Fruit fly (Drosophila melanogaster): ENCODE results near the gene CtsB.

Gene CtsB

dm6 chrX:13755152-13755557 lies 26.8 kb downstream of the CtsB start, which contains the start of gene Pdcd4 (continued):
- TF ChIP-seq gcm (GFP tag; optimal IDR thresholded peaks at IDR 0.05) = no peak
- no peak for TF ChIP-seq Neu2 (GFP tag; optimal IDR thresholded peaks at IDR 0.05; ENCODE audit: borderline replicate concordance)
- TF ChIP-seq Sox102F (GFP tag; optimal IDR thresholded peaks at IDR 0.05) = no peak
- no peak for TF ChIP-seq CG12236 (GFP tag; optimal IDR thresholded peaks at IDR 0.05)
- no peak for TF ChIP-seq kay (GFP tag; optimal IDR thresholded peaks at IDR 0.05)
- TF ChIP-seq Usf (GFP tag; optimal IDR thresholded peaks at IDR 0.05) = no peak
- no peak for TF ChIP-seq croc (GFP tag; conservative IDR thresholded peaks at IDR 0.05)
- peak; percentile 16 for TF ChIP-seq BEAF-32 (GFP tag; optimal IDR thresholded peaks at IDR 0.05)
- no peak for TF ChIP-seq usp (GFP tag; optimal IDR thresholded peaks at IDR 0.05)
- no peak for TF ChIP-seq CG11456 (GFP tag; IDR thresholded peaks at IDR 0.05)
- no peak for TF ChIP-seq CG6175 (GFP tag; IDR thresholded peaks at IDR 0.05)
- peak; percentile 26 for TF ChIP-seq CG7839 (tag; optimal IDR thresholded peaks at IDR 0.05)
- TF ChIP-seq CG11247 (GFP tag; IDR thresholded peaks at IDR 0.05) = no peak
- TF ChIP-seq CG12942 (GFP tag; optimal IDR thresholded peaks at IDR 0.05) = no peak
- TF ChIP-seq CG10321 (GFP tag; IDR thresholded peaks at IDR 0.05) = no peak
- no peak for TF ChIP-seq z (GFP tag; IDR thresholded peaks at IDR 0.05)
- TF ChIP-seq CG17385 (GFP tag; optimal IDR thresholded peaks at IDR 0.05) = peak; percentile 30
- peak; percentile 16 for TF ChIP-seq BtbVII (GFP tag; optimal IDR thresholded peaks at IDR 0.05)
- TF ChIP-seq Sry-δ (GFP tag; optimal IDR thresholded peaks at IDR 0.05) = no peak
- no peak for TF ChIP-seq h (optimal IDR thresholded peaks at IDR 0.05)
- TF ChIP-seq fu2 (GFP tag; optimal IDR thresholded peaks at IDR 0.05) = no peak
- no peak for TF ChIP-seq CG9609 (GFP tag; optimal IDR thresholded peaks at IDR 0.05)
- TF ChIP-seq CG17912 (GFP tag; optimal IDR thresholded peaks at IDR 0.05) = no peak
- peak; percentile 12 for TF ChIP-seq MESR4 (GFP tag; optimal IDR thresholded peaks at IDR 0.05)
- no peak for TF ChIP-seq CG4617 (GFP tag; optimal IDR thresholded peaks at IDR 0.05; ENCODE audit: borderline replicate concordance)
- no peak for TF ChIP-seq Ssrp (tag; optimal IDR thresholded peaks at IDR 0.05)
- TF ChIP-seq pfk (GFP tag; optimal IDR thresholded peaks at IDR 0.05) = peak; percentile 4
- TF ChIP-seq Hr39 (optimal IDR thresholded peaks at IDR 0.05) = no peak
- peak; percentile 24 for TF ChIP-seq wek (GFP tag; optimal IDR thresholded peaks at IDR 0.05)
- no peak for TF ChIP-seq CrebB (tag; optimal IDR thresholded peaks at IDR 0.05)
- TF ChIP-seq CG12104 (GFP tag; optimal IDR thresholded peaks at IDR 0.05) = no peak
- TF ChIP-seq CG15479 (GFP tag; optimal IDR thresholded peaks at IDR 0.05) = no peak
- peak; percentile 4 for TF ChIP-seq CG4854 (GFP tag; optimal IDR thresholded peaks at IDR 0.05)
- TF ChIP-seq CG32532 (GFP tag; IDR thresholded peaks at IDR 0.05) = peak; percentile 17; the same call in 1 of the 2 replicates
- no peak for TF ChIP-seq CG3995 (GFP tag; optimal IDR thresholded peaks at IDR 0.05)
- no peak for TF ChIP-seq Abd-B (GFP tag; optimal IDR thresholded peaks at IDR 0.05)
- no peak for TF ChIP-seq CG1529 (GFP tag; optimal IDR thresholded peaks at IDR 0.05)
- no peak for TF ChIP-seq CG18764 (GFP tag; optimal IDR thresholded peaks at IDR 0.05)
- TF ChIP-seq fru (optimal IDR thresholded peaks at IDR 0.05) = no peak
- peak; percentile 52; the same call in 1 of the 3 replicates for TF ChIP-seq CG6791 (GFP tag; IDR thresholded peaks at IDR 0.05; ENCODE audit: partially characterized antibody)
- peak; percentile 12; the same call in 1 of the 3 replicates for TF ChIP-seq CG17361 (GFP tag; IDR thresholded peaks at IDR 0.05)
- no peak for TF ChIP-seq CG7963 (GFP tag; IDR thresholded peaks at IDR 0.05; ENCODE audit: partially characterized antibody)
- TF ChIP-seq en (GFP tag; optimal IDR thresholded peaks at IDR 0.05) = no peak
- no peak for TF ChIP-seq CG9797 (GFP tag; optimal IDR thresholded peaks at IDR 0.05)
- peak; percentile 43 for TF ChIP-seq trem (tag; optimal IDR thresholded peaks at IDR 0.05)
- no peak for TF ChIP-seq TFAM (GFP tag; optimal IDR thresholded peaks at IDR 0.05)
- no peak for TF ChIP-seq Rx (GFP tag; IDR thresholded peaks at IDR 0.05)
- no peak for TF ChIP-seq so (GFP tag; IDR thresholded peaks at IDR 0.05)
- TF ChIP-seq CG2120 (GFP tag; optimal IDR thresholded peaks at IDR 0.05) = peak; percentile 18
- no peak for TF ChIP-seq fd3F (GFP tag; optimal IDR thresholded peaks at IDR 0.05)
- no peak for TF ChIP-seq prd (optimal IDR thresholded peaks at IDR 0.05)
- TF ChIP-seq prd (GFP tag; IDR thresholded peaks at IDR 0.05) = no peak
- no peak for TF ChIP-seq CG10147 (GFP tag; optimal IDR thresholded peaks at IDR 0.05)
